Worm (Caenorhabditis elegans) whole organism, L4 larva: Measurements from ENCODE around the gene C14A4.7.

ENCODE experiments used
- ceh-28 ChIP-seq: fragments of 150-350 bp; optimal IDR thresholded peaks from 2 replicates; lab custom pipeline; 2014; ENCODE audit warnings: missing biosample characterization, missing genetic modification reagents, missing genetic modification characterization
- unc-39 ChIP-seq: sonication (generic microtip); optimal IDR thresholded peaks from 2 replicates; lab custom pipeline; 2017; ENCODE audit warnings: missing biosample characterization, missing genetic modification characterization
- zip-2 ChIP-seq: fragments of 150-350 bp; optimal IDR thresholded peaks from 2 replicates; lab custom pipeline; 2014; ENCODE audit warnings: missing biosample characterization, missing genetic modification characterization

DNA sequence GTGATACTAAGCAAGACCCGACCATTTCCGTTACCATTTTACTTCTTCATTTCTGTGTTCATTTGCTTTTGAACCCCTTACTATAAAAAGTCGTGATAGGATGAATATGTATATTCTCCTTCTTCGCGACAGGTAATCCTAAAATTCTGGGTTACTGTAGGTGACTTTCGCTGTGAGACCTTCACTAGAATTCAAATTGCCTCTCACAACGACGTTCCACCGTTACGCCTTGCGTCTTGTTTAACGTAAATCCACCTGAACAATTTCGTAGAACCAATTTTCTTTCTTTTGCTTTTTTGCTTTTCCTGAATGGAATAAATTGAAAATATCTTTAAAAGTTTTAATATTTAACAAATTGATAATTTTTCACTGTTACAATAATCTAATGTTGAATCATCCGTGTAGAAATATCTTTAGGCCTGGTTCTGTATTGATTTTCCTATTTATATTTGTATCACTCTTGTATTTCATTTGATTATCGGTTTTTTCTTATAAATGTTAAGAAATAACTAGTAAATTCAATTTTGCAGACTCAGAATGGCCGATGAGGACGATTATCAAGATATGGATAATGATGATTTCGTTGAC is 17.4 kb downstream of the C14A4.7 start, which contains the start of gene rpb-6:
- TF ChIP-seq ceh-28 (no peak), unc-39 (no peak), zip-2 (tag; lab: Kevin White, UChicago) (no peak)
